Fruit fly (Drosophila melanogaster): ENCODE measurements around the gene srl.

srl gene

dm6 chr3R:4471047-4471751 is 42.1 kb upstream of the srl start:
- no peak for TF ChIP-seq dmrt93B (GFP tag; optimal IDR thresholded peaks at IDR 0.05)
- no peak for TF ChIP-seq sage (GFP tag; optimal IDR thresholded peaks at IDR 0.05)
- peak; percentile 8 for TF ChIP-seq Sp1 (GFP tag; optimal IDR thresholded peaks at IDR 0.05)
- TF ChIP-seq N (GFP tag; optimal IDR thresholded peaks at IDR 0.05): no peak
- TF ChIP-seq Jra (GFP tag; optimal IDR thresholded peaks at IDR 0.05): peak; percentile 61
- no peak for TF ChIP-seq lola (GFP tag; optimal IDR thresholded peaks at IDR 0.05)
- TF ChIP-seq Dif (GFP tag; optimal IDR thresholded peaks at IDR 0.05; ENCODE audit: partially characterized antibody): no peak
- TF ChIP-seq CG32264 (GFP tag; optimal IDR thresholded peaks at IDR 0.05): no peak
- no peak for TF ChIP-seq Abd-B (GFP tag; optimal IDR thresholded peaks at IDR 0.05)
- TF ChIP-seq Rel (GFP tag; optimal IDR thresholded peaks at IDR 0.05): no peak
- TF ChIP-seq Rel (tag; optimal IDR thresholded peaks at IDR 0.05): peak; percentile 85
- TF ChIP-seq ey (GFP tag; optimal IDR thresholded peaks at IDR 0.05): no peak
- TF ChIP-seq jim (GFP tag; optimal IDR thresholded peaks at IDR 0.05): no peak
- peak; percentile 31 for TF ChIP-seq fru (GFP tag; optimal IDR thresholded peaks at IDR 0.05)
- TF ChIP-seq br (GFP tag; optimal IDR thresholded peaks at IDR 0.05): peak; percentile 38
- no peak for TF ChIP-seq rgr (GFP tag; optimal IDR thresholded peaks at IDR 0.05)
- TF ChIP-seq woc (GFP tag; optimal IDR thresholded peaks at IDR 0.05): no peak
- TF ChIP-seq h (GFP tag; optimal IDR thresholded peaks at IDR 0.05): peak; percentile 96
- no peak for TF ChIP-seq sv (GFP tag; optimal IDR thresholded peaks at IDR 0.05)
- TF ChIP-seq Hr83 (GFP tag; optimal IDR thresholded peaks at IDR 0.05; ENCODE audit: poor library complexity, severe bottlenecking): peak; percentile 27
- no peak for TF ChIP-seq tai (GFP tag; optimal IDR thresholded peaks at IDR 0.05)
- no peak for TF ChIP-seq CG9705 (GFP tag; optimal IDR thresholded peaks at IDR 0.05)
- TF ChIP-seq HLH106 (tag; optimal IDR thresholded peaks at IDR 0.05): no peak
- no peak for TF ChIP-seq OdsH (GFP tag; optimal IDR thresholded peaks at IDR 0.05)
- TF ChIP-seq Dfd (GFP tag; optimal IDR thresholded peaks at IDR 0.05): no peak
- no peak for TF ChIP-seq CrebA (GFP tag; optimal IDR thresholded peaks at IDR 0.05; ENCODE audit: borderline replicate concordance)
- no peak for TF ChIP-seq Hr78 (GFP tag; optimal IDR thresholded peaks at IDR 0.05)
- peak; percentile 43 for TF ChIP-seq Vsx2 (GFP tag; optimal IDR thresholded peaks at IDR 0.05; ENCODE audit: partially characterized antibody)
- TF ChIP-seq brk (GFP tag; optimal IDR thresholded peaks at IDR 0.05): no peak
- peak; percentile 30 for TF ChIP-seq Hnf4 (GFP tag; optimal IDR thresholded peaks at IDR 0.05)
- no peak for TF ChIP-seq Myc (optimal IDR thresholded peaks at IDR 0.05)
- TF ChIP-seq dsf (GFP tag; optimal IDR thresholded peaks at IDR 0.05; ENCODE audit: borderline replicate concordance): no peak
- TF ChIP-seq usp (GFP tag; optimal IDR thresholded peaks at IDR 0.05): no peak
- no peak for TF ChIP-seq Mio (GFP tag; optimal IDR thresholded peaks at IDR 0.05)
- TF ChIP-seq GATAd (GFP tag; optimal IDR thresholded peaks at IDR 0.05): no peak
- peak in 1 of 2 experiments; percentile 29 for TF ChIP-seq foxo (GFP tag; optimal IDR thresholded peaks at IDR 0.05)
- TF ChIP-seq psq (GFP tag; optimal IDR thresholded peaks at IDR 0.05): no peak
- TF ChIP-seq pan (optimal IDR thresholded peaks at IDR 0.05): no peak
- peak in 1 of 2 experiments; percentile 47 for TF ChIP-seq dl (GFP tag; optimal IDR thresholded peaks at IDR 0.05; ENCODE audit: insufficient read depth in 1 of 2, partially characterized antibody in 2 of 2)

DNA sequence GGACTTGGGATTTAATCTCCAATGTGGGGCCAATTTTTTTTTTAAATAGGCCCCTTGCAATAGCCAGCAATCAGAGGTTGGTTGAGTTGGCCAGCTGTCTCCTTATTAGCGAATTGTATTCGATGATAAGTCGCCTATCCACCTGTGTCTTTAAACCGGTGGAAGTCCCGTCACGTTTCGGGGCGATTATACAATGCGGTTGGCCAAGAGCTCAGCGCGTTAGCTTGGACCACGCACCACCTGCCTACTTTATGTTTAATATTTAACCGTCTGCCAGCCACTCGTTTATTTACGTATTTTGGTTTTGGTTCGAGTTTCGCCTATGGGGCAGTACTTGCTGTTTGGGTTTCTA is 41.5 kb upstream of the srl start:
- TF ChIP-seq Rel (GFP tag; optimal IDR thresholded peaks at IDR 0.05) (no peak), Rel (tag; optimal IDR thresholded peaks at IDR 0.05) (peak; percentile 2), CG32264 (GFP tag; optimal IDR thresholded peaks at IDR 0.05) (no peak), OdsH (GFP tag; optimal IDR thresholded peaks at IDR 0.05) (no peak)

dm6 chr3R:4468926-4469325 is 39.8 kb upstream of the srl start:
- TF ChIP-seq CG9705 (GFP tag; optimal IDR thresholded peaks at IDR 0.05): no peak
- TF ChIP-seq Sp1 (GFP tag; optimal IDR thresholded peaks at IDR 0.05): no peak
- TF ChIP-seq Hnf4 (GFP tag; optimal IDR thresholded peaks at IDR 0.05): peak; percentile 72
- no peak for TF ChIP-seq jim (GFP tag; optimal IDR thresholded peaks at IDR 0.05)
- TF ChIP-seq Hr78 (GFP tag; optimal IDR thresholded peaks at IDR 0.05): no peak
- no peak for TF ChIP-seq Dfd (GFP tag; optimal IDR thresholded peaks at IDR 0.05)
